Worm (Caenorhabditis elegans): ENCODE measurements around the gene alg-1.

alg-1 gene

DNA sequence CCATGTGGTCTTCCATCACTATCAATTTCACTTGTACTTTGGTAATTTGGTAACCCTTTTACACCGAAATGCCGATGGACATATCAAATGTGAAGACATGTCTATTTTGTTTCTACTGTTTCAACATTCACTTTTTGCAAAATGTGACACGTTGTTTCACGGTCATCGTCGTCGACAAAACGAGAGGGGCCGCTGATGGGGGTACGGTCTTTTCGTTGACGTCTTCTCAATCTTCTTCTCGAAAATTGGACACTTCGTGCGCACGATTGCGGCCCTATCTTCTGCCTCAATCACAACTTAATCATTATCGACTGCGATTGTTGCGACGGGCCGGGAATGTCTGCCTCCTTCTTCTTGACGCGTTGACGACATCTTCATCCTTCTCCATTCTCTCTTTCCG lies 12.2 kb upstream of the alg-1 start:
- TF ChIP-seq dao-5 (tag; optimal IDR thresholded peaks at IDR 0.05) = no peak
- TF ChIP-seq W03F9.2 (tag; optimal IDR thresholded peaks at IDR 0.05) = no peak
- no peak for TF ChIP-seq him-1 (tag; optimal IDR thresholded peaks at IDR 0.05)

ce11 chrX:13937350-13937749 lies 11.6 kb upstream of the alg-1 start:
- no peak for TF ChIP-seq him-1 (tag; optimal IDR thresholded peaks at IDR 0.05)
- no peak for TF ChIP-seq W03F9.2 (tag; optimal IDR thresholded peaks at IDR 0.05)
- no peak for TF ChIP-seq dao-5 (tag; optimal IDR thresholded peaks at IDR 0.05)

DNA sequence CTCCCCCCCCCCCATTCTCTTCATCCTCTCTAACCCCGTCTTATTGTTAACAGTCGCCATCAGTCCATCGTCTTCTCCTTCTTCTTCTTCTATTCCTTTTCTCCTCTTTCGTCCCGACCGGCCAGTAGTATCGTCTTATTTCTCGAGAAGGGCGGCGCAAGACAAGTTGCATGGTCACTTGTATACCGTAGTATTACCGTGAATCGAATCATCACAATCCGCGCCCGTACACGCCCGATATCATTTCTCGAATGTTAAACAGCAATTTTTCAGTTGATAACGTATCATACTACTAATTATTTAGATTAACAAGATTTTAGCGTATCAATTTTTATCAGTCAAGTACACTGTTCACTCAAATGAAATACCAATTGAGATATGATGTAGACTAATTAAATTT lies 11.0 kb upstream of the alg-1 start:
- TF ChIP-seq W03F9.2 (tag; optimal IDR thresholded peaks at IDR 0.05) (no peak), him-1 (tag; optimal IDR thresholded peaks at IDR 0.05) (no peak), dao-5 (tag; optimal IDR thresholded peaks at IDR 0.05) (no peak)

DNA sequence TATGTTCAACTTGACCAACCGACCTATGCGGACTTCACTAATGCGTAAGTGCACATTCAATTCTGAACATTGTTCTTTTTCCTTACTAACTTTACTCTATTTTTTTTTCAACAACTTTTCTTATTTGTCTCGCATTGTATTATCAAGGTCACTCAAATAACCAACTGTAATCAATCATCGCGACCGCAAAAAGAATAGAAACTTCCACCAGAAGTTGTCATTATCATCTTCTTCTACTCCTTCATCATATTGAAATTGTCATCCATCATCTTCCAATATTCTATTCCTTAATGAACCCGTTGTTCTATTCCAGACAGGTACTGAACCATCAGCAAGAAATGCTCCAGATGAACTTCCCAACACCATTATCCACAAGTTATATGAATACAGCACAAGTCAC lies 9.5 kb upstream of the alg-1 start:
- TF ChIP-seq dao-5 (tag; optimal IDR thresholded peaks at IDR 0.05) (no peak), him-1 (tag; optimal IDR thresholded peaks at IDR 0.05) (no peak), W03F9.2 (tag; optimal IDR thresholded peaks at IDR 0.05) (no peak)

DNA sequence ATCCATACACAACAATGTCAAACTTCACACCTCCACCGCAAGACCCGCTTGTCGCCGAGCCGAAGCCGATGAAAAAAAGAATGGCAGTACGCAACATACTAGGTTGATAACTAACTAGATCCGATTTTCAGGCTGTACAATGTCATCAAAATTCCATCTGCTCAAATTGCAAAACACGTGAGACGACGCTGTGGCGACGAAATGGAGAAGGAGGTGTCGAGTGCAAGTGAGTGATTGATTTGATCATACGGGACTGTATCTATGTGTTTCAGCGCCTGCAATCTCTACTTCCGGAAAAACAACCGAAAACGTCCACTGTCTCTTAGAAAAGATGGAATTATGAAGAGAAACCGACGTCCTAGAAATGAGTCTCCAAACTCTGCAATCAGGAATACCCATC lies 8.6 kb upstream of the alg-1 start:
- no peak for TF ChIP-seq W03F9.2 (tag; optimal IDR thresholded peaks at IDR 0.05)
- TF ChIP-seq dao-5 (tag; optimal IDR thresholded peaks at IDR 0.05) = no peak
- TF ChIP-seq him-1 (tag; optimal IDR thresholded peaks at IDR 0.05) = no peak

ce11 chrX:13941296-13941695 lies 7.6 kb upstream of the alg-1 start:
- TF ChIP-seq W03F9.2 (tag; optimal IDR thresholded peaks at IDR 0.05) = no peak
- no peak for TF ChIP-seq him-1 (tag; optimal IDR thresholded peaks at IDR 0.05)
- no peak for TF ChIP-seq dao-5 (tag; optimal IDR thresholded peaks at IDR 0.05)

DNA sequence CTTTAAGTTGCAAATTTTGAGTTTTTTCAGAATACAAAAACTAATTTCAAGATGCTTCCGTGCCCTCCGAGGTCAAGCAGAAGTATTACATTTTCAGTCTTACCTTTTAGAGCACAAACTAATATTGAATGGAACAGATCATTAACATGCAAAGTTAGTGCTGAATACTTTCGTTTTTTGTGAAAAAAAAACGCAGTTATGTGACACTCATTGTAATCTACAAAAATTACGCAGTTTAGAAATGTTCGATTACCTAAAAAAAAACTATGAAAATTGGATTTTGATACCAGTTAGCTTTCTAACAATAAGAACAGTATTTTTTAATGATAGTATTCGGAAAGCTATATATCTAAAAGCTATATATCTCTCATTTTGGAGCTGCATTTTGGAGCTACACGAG lies 7.0 kb upstream of the alg-1 start:
- TF ChIP-seq W03F9.2 (tag; optimal IDR thresholded peaks at IDR 0.05) = no peak
- TF ChIP-seq him-1 (tag; optimal IDR thresholded peaks at IDR 0.05) = no peak
- TF ChIP-seq dao-5 (tag; optimal IDR thresholded peaks at IDR 0.05) = no peak

- TF ChIP-seq dao-5 (tag; optimal IDR thresholded peaks at IDR 0.05) = no peak
- no peak for TF ChIP-seq W03F9.2 (tag; optimal IDR thresholded peaks at IDR 0.05)
- no peak for TF ChIP-seq him-1 (tag; optimal IDR thresholded peaks at IDR 0.05)
Measured at ce11 chrX:13944184-13944583, 4.7 kb upstream of the alg-1 start.

DNA sequence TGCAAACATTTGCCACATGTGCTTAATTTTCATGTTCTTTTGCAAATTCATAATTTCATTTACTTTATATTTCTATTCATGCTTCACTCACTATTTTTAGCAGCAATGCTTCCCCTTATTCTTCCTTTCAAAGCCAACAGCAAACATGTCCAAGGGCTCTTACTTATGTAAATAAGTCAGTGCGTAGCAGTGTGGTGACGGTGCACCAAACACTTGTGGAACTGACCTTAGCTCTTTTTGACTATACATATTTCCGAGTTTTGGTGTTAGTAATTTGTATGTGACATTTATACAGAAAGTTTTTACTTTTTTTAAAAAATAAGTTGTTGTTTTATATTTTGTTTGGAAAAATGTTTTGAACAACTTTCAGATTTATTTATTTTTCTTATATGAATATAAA lies 3.8 kb upstream of the alg-1 start:
- TF ChIP-seq dao-5 (tag; optimal IDR thresholded peaks at IDR 0.05) (no peak), W03F9.2 (tag; optimal IDR thresholded peaks at IDR 0.05) (no peak), him-1 (tag; optimal IDR thresholded peaks at IDR 0.05) (no peak)

ce11 chrX:13945524-13945923 lies 3.4 kb upstream of the alg-1 start:
- TF ChIP-seq W03F9.2 (tag; optimal IDR thresholded peaks at IDR 0.05) (no peak), him-1 (tag; optimal IDR thresholded peaks at IDR 0.05) (peak; percentile 68), dao-5 (tag; optimal IDR thresholded peaks at IDR 0.05) (no peak)

DNA sequence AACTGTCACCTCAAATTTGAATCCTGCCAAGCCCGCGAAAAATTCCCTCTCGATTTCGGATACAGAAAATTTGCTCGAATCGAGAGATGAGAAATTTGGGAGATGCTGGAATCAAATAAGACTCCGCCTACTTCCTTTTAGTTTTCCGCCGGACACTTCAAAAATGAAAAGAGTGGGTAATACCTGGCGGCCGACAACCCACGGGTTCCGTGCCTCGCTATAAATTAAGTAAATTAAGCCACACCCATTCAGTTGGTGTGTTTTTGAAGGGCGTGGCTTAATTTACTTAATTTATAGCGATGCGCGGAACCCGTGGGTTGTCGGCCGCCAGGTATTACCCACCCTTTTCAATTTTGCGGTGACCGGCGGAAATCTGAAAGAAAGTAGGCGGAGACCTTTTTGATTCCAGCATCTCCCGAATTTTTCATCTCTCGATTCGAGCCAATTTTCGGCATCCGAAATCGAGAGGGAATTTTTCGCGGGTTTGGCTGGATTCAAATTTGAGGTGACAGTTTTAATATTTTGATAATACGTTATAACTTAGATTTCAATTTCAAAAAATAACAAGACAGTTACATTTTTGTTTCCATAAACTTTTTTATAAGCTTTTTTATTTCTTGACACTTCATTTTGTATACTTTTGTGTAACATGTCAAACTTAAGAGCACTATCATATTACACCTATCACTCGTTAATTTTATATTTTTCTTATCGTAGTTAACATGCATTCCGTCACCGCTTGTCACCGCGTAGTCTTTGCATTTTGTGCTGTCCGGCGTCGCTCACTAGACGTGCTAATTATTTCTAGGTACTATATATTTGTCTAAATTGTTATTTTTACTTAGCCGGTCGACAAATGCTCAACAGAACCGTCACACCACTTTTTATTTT lies 2.0 kb upstream of the alg-1 start:
- TF ChIP-seq dao-5 (tag; optimal IDR thresholded peaks at IDR 0.05) (no peak), him-1 (tag; optimal IDR thresholded peaks at IDR 0.05) (no peak), W03F9.2 (tag; optimal IDR thresholded peaks at IDR 0.05) (no peak)

DNA sequence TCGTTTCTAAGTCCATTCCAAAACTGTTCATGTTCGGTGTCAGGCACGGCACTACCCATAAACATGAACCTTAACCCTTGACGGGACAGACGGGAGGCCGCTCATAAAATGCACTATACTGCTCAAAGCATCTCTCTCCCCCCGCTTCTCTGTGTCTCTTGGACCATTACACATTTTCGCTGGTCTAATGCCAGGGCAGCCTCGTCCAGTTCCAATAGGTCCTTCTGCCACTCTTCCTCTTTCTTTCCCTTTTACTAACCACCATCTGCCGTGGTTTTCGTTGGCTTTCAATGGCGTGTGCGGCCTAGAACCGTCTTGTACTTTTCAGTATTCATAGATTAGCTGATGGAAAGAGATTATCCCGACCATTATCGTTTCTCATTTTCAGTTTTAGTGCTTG lies 743 bp upstream of the alg-1 start:
- no peak for TF ChIP-seq dao-5 (tag; optimal IDR thresholded peaks at IDR 0.05)
- TF ChIP-seq W03F9.2 (tag; optimal IDR thresholded peaks at IDR 0.05) = no peak
- no peak for TF ChIP-seq him-1 (tag; optimal IDR thresholded peaks at IDR 0.05)

ce11 chrX:13950620-13951152 lies 1.8 kb downstream of the alg-1 start:
- TF ChIP-seq dao-5 (tag; optimal IDR thresholded peaks at IDR 0.05) (no peak), W03F9.2 (tag; optimal IDR thresholded peaks at IDR 0.05) (peak; percentile 25)

- TF ChIP-seq dao-5 (tag; optimal IDR thresholded peaks at IDR 0.05) (no peak), him-1 (tag; optimal IDR thresholded peaks at IDR 0.05) (no peak), W03F9.2 (tag; optimal IDR thresholded peaks at IDR 0.05) (no peak)
Measured at ce11 chrX:13952347-13952746, 3.4 kb downstream of the alg-1 start.

DNA sequence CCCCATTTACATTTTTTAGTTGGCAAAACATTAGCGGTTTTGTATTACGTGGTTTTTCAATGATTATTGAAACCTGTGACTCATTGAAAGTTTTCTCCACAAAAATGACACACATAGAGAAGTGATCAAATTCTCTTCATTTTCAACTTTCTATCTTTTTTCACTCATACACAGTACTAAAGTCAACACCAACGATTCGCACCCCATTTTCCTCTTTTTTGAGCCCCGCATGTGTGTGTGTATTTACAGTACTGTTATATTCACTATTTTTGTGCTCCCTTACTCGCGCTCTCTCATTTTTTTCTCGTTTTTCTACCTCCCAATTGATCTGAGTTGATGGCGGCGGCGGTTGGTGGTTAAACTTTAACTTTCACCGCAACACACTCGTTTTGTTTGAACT lies 9.5 kb downstream of the alg-1 start:
- TF ChIP-seq W03F9.2 (tag; optimal IDR thresholded peaks at IDR 0.05) = no peak
- TF ChIP-seq him-1 (tag; optimal IDR thresholded peaks at IDR 0.05) = no peak
- TF ChIP-seq dao-5 (tag; optimal IDR thresholded peaks at IDR 0.05) = no peak
